Worm (Caenorhabditis elegans): ENCODE results near the gene B0554.2.

Gene B0554.2

ce11 chrV:433898-434297, at the start of gene B0554.2:
Gene B0554.2 (plus strand): TSS chrV:434198.
- TF ChIP-seq elt-1 (tag; optimal IDR thresholded peaks at IDR 0.05; ENCODE audit: borderline replicate concordance, insufficient read depth) (no peak), lin-32 (GFP tag; optimal IDR thresholded peaks at IDR 0.05) (no peak), elt-3 (tag; optimal IDR thresholded peaks at IDR 0.05) (no peak), flh-1 (GFP tag; optimal IDR thresholded peaks at IDR 0.05) (no peak)

ce11 chrV:384511-384910, 49.5 kb upstream of the B0554.2 start:
- no peak for TF ChIP-seq ceh-39 (tag; optimal IDR thresholded peaks at IDR 0.05)
- no peak for TF ChIP-seq M03D4.4 (tag; optimal IDR thresholded peaks at IDR 0.05)
- TF ChIP-seq bed-3 (GFP tag; optimal IDR thresholded peaks at IDR 0.05), result no peak
- TF ChIP-seq lin-13 (tag; optimal IDR thresholded peaks at IDR 0.05), result no peak
- no peak for TF ChIP-seq nhr-2 (tag; optimal IDR thresholded peaks at IDR 0.05)
- no peak for TF ChIP-seq nhr-28 (tag; optimal IDR thresholded peaks at IDR 0.05)

ce11 chrV:385488-385887, 48.5 kb upstream of the B0554.2 start, which contains the start of gene lipl-5:
Gene lipl-5 (plus strand): TSS chrV:385746.
- TF ChIP-seq mls-2 (tag; optimal IDR thresholded peaks at IDR 0.05) (no peak), sptf-1 (tag; optimal IDR thresholded peaks at IDR 0.05) (no peak), cnd-1 (tag; optimal IDR thresholded peaks at IDR 0.05) (no peak), unc-120 (tag; optimal IDR thresholded peaks at IDR 0.05; ENCODE audit: poor library complexity, severe bottlenecking) (no peak), unc-39 (tag; optimal IDR thresholded peaks at IDR 0.05) (no peak), mep-1 (tag; optimal IDR thresholded peaks at IDR 0.05) (no peak), ceh-39 (tag; optimal IDR thresholded peaks at IDR 0.05) (no peak), ceh-43 (GFP tag; optimal IDR thresholded peaks at IDR 0.05) (no peak), nhr-237 (tag; optimal IDR thresholded peaks at IDR 0.05) (no peak), hlh-1 (tag; optimal IDR thresholded peaks at IDR 0.05) (no peak), lsy-2 (tag; optimal IDR thresholded peaks at IDR 0.05) (no peak), ham-2 (GFP tag; optimal IDR thresholded peaks at IDR 0.05) (no peak), elt-1 (tag; optimal IDR thresholded peaks at IDR 0.05; ENCODE audit: borderline replicate concordance, insufficient read depth) (no peak), unc-62 (GFP tag; optimal IDR thresholded peaks at IDR 0.05) (no peak), snpc-4 (tag; optimal IDR thresholded peaks at IDR 0.05) (no peak), nhr-12 (tag; optimal IDR thresholded peaks at IDR 0.05) (no peak)

- TF ChIP-seq mls-2 (tag; optimal IDR thresholded peaks at IDR 0.05) (no peak), ceh-39 (tag; optimal IDR thresholded peaks at IDR 0.05) (no peak), elt-1 (tag; optimal IDR thresholded peaks at IDR 0.05; ENCODE audit: borderline replicate concordance, insufficient read depth) (no peak), lsy-2 (tag; optimal IDR thresholded peaks at IDR 0.05) (no peak), nhr-237 (tag; optimal IDR thresholded peaks at IDR 0.05) (no peak), ceh-83 (GFP tag; optimal IDR thresholded peaks at IDR 0.05) (no peak), sptf-1 (tag; optimal IDR thresholded peaks at IDR 0.05) (no peak)
Observed at ce11 chrV:388397-388796, 45.6 kb upstream of the B0554.2 start, which contains the start of gene ZK6.6. Gene ZK6.6 (plus strand): TSS chrV:388697.

ce11 chrV:392199-392678, 41.8 kb upstream of the B0554.2 start, which contains the start of gene nhr-254:
Gene nhr-254 (plus strand): TSS chrV:392628.
- TF ChIP-seq mep-1 (tag; optimal IDR thresholded peaks at IDR 0.05), result no peak
- TF ChIP-seq elt-1 (tag; optimal IDR thresholded peaks at IDR 0.05; ENCODE audit: borderline replicate concordance, insufficient read depth), result no peak
- TF ChIP-seq mls-2 (tag; optimal IDR thresholded peaks at IDR 0.05), result no peak
- TF ChIP-seq cnd-1 (tag; optimal IDR thresholded peaks at IDR 0.05), result no peak
- no peak for TF ChIP-seq lin-13 (tag; optimal IDR thresholded peaks at IDR 0.05)
- no peak for TF ChIP-seq mab-5 (tag; optimal IDR thresholded peaks at IDR 0.05)
- no peak for TF ChIP-seq ham-2 (GFP tag; optimal IDR thresholded peaks at IDR 0.05)
- TF ChIP-seq lsy-2 (tag; optimal IDR thresholded peaks at IDR 0.05), result no peak
- TF ChIP-seq drap-1 (GFP tag; optimal IDR thresholded peaks at IDR 0.05), result no peak
- TF ChIP-seq unc-62 (GFP tag; optimal IDR thresholded peaks at IDR 0.05), result no peak
- no peak for TF ChIP-seq lin-32 (GFP tag; optimal IDR thresholded peaks at IDR 0.05)
- no peak for TF ChIP-seq hlh-1 (tag; optimal IDR thresholded peaks at IDR 0.05)
- TF ChIP-seq sem-2 (GFP tag; optimal IDR thresholded peaks at IDR 0.05), result no peak
- no peak for TF ChIP-seq bed-3 (GFP tag; optimal IDR thresholded peaks at IDR 0.05)
- TF ChIP-seq nhr-237 (tag; optimal IDR thresholded peaks at IDR 0.05), result no peak

ce11 chrV:396309-396708, 37.7 kb upstream of the B0554.2 start, which contains the start of gene nhr-253:
Gene nhr-253 (plus strand): TSS chrV:396593.
- TF ChIP-seq elt-1 (tag; optimal IDR thresholded peaks at IDR 0.05; ENCODE audit: borderline replicate concordance, insufficient read depth), result no peak

All from whole organism, mixed stage, embryonic.